Fruit fly (Drosophila melanogaster): ENCODE data around the gene mRpS14.

dm6 chrX:19479134-19479533 is 904 bp downstream of the mRpS14 start, which contains the start of gene CG32533:
- TF ChIP-seq CG8478 (optimal IDR thresholded peaks at IDR 0.05) (no peak), usp (GFP tag; optimal IDR thresholded peaks at IDR 0.05) (no peak)

Data from whole organism.